Worm (Caenorhabditis elegans): ENCODE measurements around the gene nlp-1.

nlp-1 gene

DNA sequence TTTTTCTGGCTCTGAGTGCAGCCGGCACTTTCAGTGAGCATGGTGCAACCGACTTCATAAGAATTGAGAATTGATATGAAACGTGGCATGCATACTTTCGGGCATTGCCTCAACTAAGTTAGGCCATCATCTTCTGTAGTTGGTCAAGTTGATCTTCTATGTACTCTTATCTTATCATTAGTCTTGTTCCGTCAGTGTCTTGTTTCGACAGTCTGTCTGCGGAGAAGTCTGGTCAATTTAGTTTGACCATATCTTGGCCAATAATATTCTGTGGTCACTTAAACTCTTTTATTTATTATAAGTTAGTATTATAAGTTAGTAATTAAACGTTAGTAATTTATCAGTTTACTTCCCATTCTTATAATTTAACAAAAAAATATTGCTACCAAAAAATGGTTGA is 28.9 kb downstream of the nlp-1 start:
- TF ChIP-seq W03F9.2 (tag; optimal IDR thresholded peaks at IDR 0.05) (no peak), dao-5 (tag; optimal IDR thresholded peaks at IDR 0.05) (no peak), him-1 (tag; optimal IDR thresholded peaks at IDR 0.05) (no peak)

- no peak for TF ChIP-seq W03F9.2 (tag; optimal IDR thresholded peaks at IDR 0.05)
- TF ChIP-seq him-1 (tag; optimal IDR thresholded peaks at IDR 0.05) = no peak
- TF ChIP-seq dao-5 (tag; optimal IDR thresholded peaks at IDR 0.05) = no peak
Measured at ce11 chrX:3758399-3758798, 31.0 kb downstream of the nlp-1 start, which contains the start of gene T14G12.12. Gene T14G12.12, minus strand, starts transcription at chrX:3758499.

DNA sequence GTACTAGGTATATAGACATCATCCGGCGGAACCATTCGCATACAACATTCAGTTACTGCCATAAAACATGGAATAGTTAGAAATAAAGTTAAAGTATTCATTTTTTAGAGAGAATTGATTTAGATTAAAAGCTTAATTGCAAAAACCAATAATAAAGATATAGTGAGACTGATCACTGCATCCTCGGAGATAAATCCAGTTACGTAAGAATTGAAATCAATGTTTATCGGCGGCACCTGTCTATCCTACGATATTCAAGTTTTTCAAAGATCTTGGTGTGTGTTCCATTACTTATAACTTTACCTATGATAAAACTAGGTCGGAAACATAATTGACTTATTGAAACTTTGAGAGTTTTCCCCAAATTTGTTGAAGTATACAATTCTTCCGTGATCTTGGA is 32.0 kb downstream of the nlp-1 start, which contains the start of gene T14G12.6:
Gene T14G12.6 (minus strand): TSS at position 101 of the 400 bp plus-strand sequence.
- TF ChIP-seq him-1 (tag; optimal IDR thresholded peaks at IDR 0.05) = no peak
- no peak for TF ChIP-seq W03F9.2 (tag; optimal IDR thresholded peaks at IDR 0.05)
- TF ChIP-seq dao-5 (tag; optimal IDR thresholded peaks at IDR 0.05) = no peak

DNA sequence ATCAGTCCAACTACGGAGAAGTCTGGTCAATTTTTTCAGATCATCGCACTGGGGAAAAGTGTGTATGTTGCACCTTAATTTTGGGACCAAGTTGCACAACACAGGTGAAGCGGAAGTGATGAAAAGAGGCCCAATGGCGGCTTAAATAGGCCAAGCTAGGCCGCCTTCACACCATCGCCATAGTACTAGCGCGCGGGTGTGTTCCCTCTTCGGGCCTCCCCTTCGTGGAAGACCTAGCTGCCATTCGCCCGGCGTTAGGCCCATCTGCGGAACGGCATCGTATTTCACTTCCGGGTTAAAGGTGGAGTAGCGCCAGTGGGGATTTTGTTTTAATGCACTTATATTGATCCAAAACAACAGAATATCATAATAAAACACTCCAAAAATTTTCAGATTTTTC is 32.4 kb downstream of the nlp-1 start:
- TF ChIP-seq him-1 (tag; optimal IDR thresholded peaks at IDR 0.05) (no peak), W03F9.2 (tag; optimal IDR thresholded peaks at IDR 0.05) (no peak), dao-5 (tag; optimal IDR thresholded peaks at IDR 0.05) (no peak)

DNA sequence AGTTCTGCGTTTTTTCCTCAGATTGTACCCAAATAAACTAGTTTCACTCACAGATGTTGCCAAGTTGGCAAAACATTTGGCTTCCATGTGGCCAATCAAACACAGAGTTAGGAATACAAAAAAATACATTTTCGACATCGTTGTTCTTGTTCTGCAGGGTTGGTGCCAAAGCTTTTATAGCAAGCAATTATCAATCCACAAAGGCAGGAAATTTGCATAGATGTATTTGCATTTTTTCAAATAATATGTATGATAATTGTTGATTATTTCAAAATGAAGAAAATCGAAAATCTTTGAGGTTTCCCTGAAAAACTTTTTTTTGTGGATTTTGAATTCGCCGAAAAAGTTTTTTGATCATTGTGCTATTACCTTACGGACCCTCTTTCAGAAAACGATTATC is 35.0 kb downstream of the nlp-1 start, which contains the start of gene T14G12.11:
Gene T14G12.11 (minus strand): TSS at position 138 of the 400 bp plus-strand sequence.
- TF ChIP-seq him-1 (tag; optimal IDR thresholded peaks at IDR 0.05) (no peak), W03F9.2 (tag; optimal IDR thresholded peaks at IDR 0.05) (no peak), dao-5 (tag; optimal IDR thresholded peaks at IDR 0.05) (no peak)

- TF ChIP-seq W03F9.2 (tag; optimal IDR thresholded peaks at IDR 0.05) (no peak), dao-5 (tag; optimal IDR thresholded peaks at IDR 0.05) (no peak), him-1 (tag; optimal IDR thresholded peaks at IDR 0.05) (no peak)
Measured at ce11 chrX:3764295-3764694, 36.9 kb downstream of the nlp-1 start, which contains the start of gene F47B7.3. Gene F47B7.3, minus strand, starts transcription at chrX:3764395.

DNA sequence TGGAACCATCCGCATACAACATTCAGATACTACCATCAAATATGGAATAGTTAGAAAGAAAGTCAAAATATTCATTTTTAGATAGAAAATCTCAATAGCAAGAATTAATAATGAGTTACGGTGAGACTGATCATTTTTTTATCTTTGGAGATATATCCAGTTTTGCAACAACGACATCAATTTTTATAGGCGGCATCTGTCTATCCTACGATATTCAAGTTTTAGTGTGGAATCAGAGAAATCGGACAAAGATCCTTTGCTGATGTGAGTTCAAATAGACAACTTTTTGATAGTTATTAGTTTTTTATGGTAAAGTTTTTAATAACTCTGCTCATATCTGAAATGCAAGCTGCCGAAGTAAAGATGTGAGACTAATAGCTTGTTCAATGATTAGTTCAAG is 39.2 kb downstream of the nlp-1 start, which contains the start of gene F47B7.4:
Gene F47B7.4 (minus strand): TSS at position 101 of the 400 bp plus-strand sequence.
- TF ChIP-seq him-1 (tag; optimal IDR thresholded peaks at IDR 0.05) = no peak

- TF ChIP-seq W03F9.2 (tag; optimal IDR thresholded peaks at IDR 0.05) (no peak), dao-5 (tag; optimal IDR thresholded peaks at IDR 0.05) (no peak), him-1 (tag; optimal IDR thresholded peaks at IDR 0.05) (no peak)
Measured at ce11 chrX:3768717-3769116, 41.3 kb downstream of the nlp-1 start, which contains the start of gene F47B7.5. Gene F47B7.5, minus strand, starts transcription at chrX:3768817.

DNA sequence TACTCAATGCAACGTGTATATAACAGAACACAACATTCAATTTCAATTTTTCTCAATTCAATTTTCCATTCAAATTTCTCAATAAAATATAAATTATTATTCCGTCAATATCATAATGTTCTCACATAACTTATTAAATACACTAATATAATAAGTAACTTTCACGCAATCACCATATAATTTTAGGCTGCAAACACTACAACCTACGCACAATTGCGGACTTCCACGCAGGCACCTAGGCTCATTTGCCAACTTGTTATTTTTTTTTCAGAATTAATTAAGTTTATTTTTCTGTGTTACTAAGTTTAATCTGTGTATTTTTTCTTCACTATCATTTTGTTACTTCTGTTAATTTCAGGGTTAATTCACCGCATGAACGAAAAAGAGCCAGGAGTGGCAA is 45.0 kb downstream of the nlp-1 start, which contains the start of gene F47B7.2:
Gene F47B7.2 (plus strand): TSS at position 358 of the 400 bp plus-strand sequence.
- TF ChIP-seq W03F9.2 (tag; optimal IDR thresholded peaks at IDR 0.05) = no peak
- no peak for TF ChIP-seq dao-5 (tag; optimal IDR thresholded peaks at IDR 0.05)
- no peak for TF ChIP-seq him-1 (tag; optimal IDR thresholded peaks at IDR 0.05)

ce11 chrX:3773233-3773632 is 45.9 kb downstream of the nlp-1 start:
- TF ChIP-seq W03F9.2 (tag; optimal IDR thresholded peaks at IDR 0.05) (no peak), dao-5 (tag; optimal IDR thresholded peaks at IDR 0.05) (no peak), him-1 (tag; optimal IDR thresholded peaks at IDR 0.05) (no peak)

All from whole organism, L4/young adult.